Worm (Caenorhabditis elegans) whole organism, mixed stage, embryonic: ENCODE data around the gene sre-35.

ENCODE experiments used
- M03D4.4 ChIP-seq: sonication (generic microtip); optimal IDR thresholded peaks from 2 replicates; lab custom pipeline; 2017; ENCODE audit warnings: mild to moderate bottlenecking, missing genetic modification characterization, missing compliant biosample characterization
- drap-1 ChIP-seq: fragments of 200-800 bp; sonication (Bioruptor generic); optimal IDR thresholded peaks from 3 replicates; lab custom pipeline; 2018; ENCODE audit warnings: mild to moderate bottlenecking, missing genetic modification characterization, missing compliant biosample characterization
- elt-1 ChIP-seq: sonication (generic microtip); optimal IDR thresholded peaks from 2 replicates; lab custom pipeline; 2017; ENCODE audit warnings: missing genetic modification characterization, mild to moderate bottlenecking, missing compliant biosample characterization, antibody characterized with exemption, moderate library complexity, borderline replicate concordance; ENCODE audit not compliant: insufficient read depth
- elt-3 ChIP-seq: fragments of 150-350 bp; optimal IDR thresholded peaks from 2 replicates; lab custom pipeline; 2014; ENCODE audit warnings: missing biosample characterization, missing genetic modification characterization
- flh-1 ChIP-seq: fragments of 200-800 bp; sonication (Bioruptor generic); optimal IDR thresholded peaks from 2 replicates; lab custom pipeline; 2018; ENCODE audit warnings: mild to moderate bottlenecking, missing genetic modification characterization, moderate library complexity, missing compliant biosample characterization
- lsy-2 ChIP-seq: fragments of 150-350 bp; optimal IDR thresholded peaks from 2 replicates; lab custom pipeline; 2014; ENCODE audit warnings: missing biosample characterization, missing genetic modification characterization
- nhr-12 ChIP-seq: fragments of 150-350 bp; optimal IDR thresholded peaks from 2 replicates; lab custom pipeline; 2014; ENCODE audit warnings: missing biosample characterization, missing genetic modification characterization
- nhr-237 ChIP-seq: fragments of 150-350 bp; optimal IDR thresholded peaks from 2 replicates; lab custom pipeline; 2014; ENCODE audit warnings: missing biosample characterization, missing genetic modification characterization
- pha-4 ChIP-seq: fragments of 150-350 bp; optimal IDR thresholded peaks from 2 replicates; lab custom pipeline; 2018; ENCODE audit warnings: missing biosample characterization, missing genetic modification reagents, missing genetic modification characterization
- snpc-4 ChIP-seq: fragments of 150-350 bp; optimal IDR thresholded peaks from 2 replicates; lab custom pipeline; 2014; ENCODE audit warnings: missing biosample characterization, missing genetic modification characterization
- tbx-8 ChIP-seq: fragments of 200-800 bp; sonication (Bioruptor generic); optimal IDR thresholded peaks from 2 replicates; lab custom pipeline; 2018; ENCODE audit warnings: mild to moderate bottlenecking, missing genetic modification characterization, moderate library complexity, missing compliant biosample characterization
- unc-120 ChIP-seq: sonication (generic microtip); optimal IDR thresholded peaks from 2 replicates; lab custom pipeline; 2017; ENCODE audit warnings: missing genetic modification characterization, missing compliant biosample characterization; ENCODE audit not compliant: poor library complexity, severe bottlenecking
- unc-39 ChIP-seq: fragments of 150-350 bp; optimal IDR thresholded peaks from 2 replicates; lab custom pipeline; 2014; ENCODE audit warnings: missing biosample characterization, missing genetic modification characterization
- ztf-11 ChIP-seq: fragments of 150-350 bp; optimal IDR thresholded peaks from 2 replicates; lab custom pipeline; 2014; ENCODE audit warnings: missing biosample characterization, missing genetic modification characterization

The sre-35 gene

ce11 chrII:12401791-12402190 lies 50.9 kb downstream of the sre-35 start, which contains the start of gene sre-29:
sre-29 (minus strand) TSS chrII:12401891.
- TF ChIP-seq nhr-237 (tag; lab: Kevin White, UChicago) = no peak
- TF ChIP-seq unc-39 (tag; lab: Kevin White, UChicago) = no peak
- TF ChIP-seq flh-1 (GFP tag; lab: Kevin White, UChicago) = no peak
- TF ChIP-seq M03D4.4 = no peak
- no peak for TF ChIP-seq drap-1
- TF ChIP-seq elt-1 (tag; lab: Kevin White, UChicago) = no peak
- TF ChIP-seq nhr-12 (tag; lab: Kevin White, UChicago) = no peak
- no peak for TF ChIP-seq lsy-2
- no peak for TF ChIP-seq elt-3 (tag; lab: Kevin White, UChicago)
- no peak for TF ChIP-seq snpc-4
- no peak for TF ChIP-seq pha-4 (tag; lab: Kevin White, UChicago)
- no peak for TF ChIP-seq tbx-8 (GFP tag; lab: Kevin White, UChicago)
- TF ChIP-seq unc-120 (tag; lab: Kevin White, UChicago) = no peak
- TF ChIP-seq ztf-11 (tag; lab: Kevin White, UChicago) = no peak
